Fruit fly (Drosophila melanogaster): ENCODE measurements around the gene CG3402.

DNA sequence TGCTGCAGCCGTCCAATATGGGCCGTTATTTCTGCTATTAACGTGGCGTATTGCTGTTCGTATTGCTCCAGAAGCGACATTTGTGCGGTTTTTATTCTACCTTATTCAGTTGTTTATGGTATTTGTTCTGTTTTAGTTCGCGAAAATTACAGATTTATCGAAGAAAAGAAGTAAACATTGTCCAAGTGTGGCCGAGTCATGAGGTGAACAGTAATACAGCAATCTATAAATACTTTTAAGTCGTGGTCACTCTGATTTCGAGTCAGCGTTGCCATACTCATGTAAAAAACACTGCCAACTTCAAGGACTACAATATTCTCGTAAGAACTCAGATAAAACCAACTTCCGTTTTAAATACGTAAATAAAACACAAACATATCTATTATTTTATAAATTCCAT lies 40.0 kb upstream of the CG3402 start, which contains the start of gene Vti1a:
- TF ChIP-seq h (optimal IDR thresholded peaks at IDR 0.05), result no peak
- no peak for TF ChIP-seq ttk (optimal IDR thresholded peaks at IDR 0.05)
- TF ChIP-seq Sin3A (optimal IDR thresholded peaks at IDR 0.05), result no peak
- no peak for TF ChIP-seq Myc (optimal IDR thresholded peaks at IDR 0.05)
- no peak for TF ChIP-seq insv (optimal IDR thresholded peaks at IDR 0.05)
